Worm (Caenorhabditis elegans): ENCODE data around the gene Y62F5A.12.

Gene Y62F5A.12

DNA sequence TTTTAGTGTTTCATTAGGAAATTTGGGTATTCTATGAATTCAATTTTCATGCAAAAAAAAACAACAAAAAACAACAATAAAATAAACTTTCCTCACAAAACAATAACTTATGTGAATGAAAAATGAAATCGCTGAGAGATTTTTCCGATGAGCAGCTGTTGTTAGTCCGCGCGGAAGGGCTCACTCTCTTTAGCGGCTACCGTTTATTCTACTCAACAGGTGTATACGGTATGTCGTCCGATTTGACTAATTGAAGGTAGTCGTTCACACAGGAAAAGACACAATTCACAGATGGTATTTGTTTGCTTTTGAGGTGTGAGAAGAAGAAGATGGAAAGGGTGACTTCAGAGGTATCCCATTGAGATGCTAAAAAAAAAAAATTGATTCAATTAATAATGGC, 34.4 kb upstream of the Y62F5A.12 start:
- no peak for TF ChIP-seq efl-1 (optimal IDR thresholded peaks at IDR 0.05)
- peak in 1 of 2 experiments; percentile 50 for TF ChIP-seq efl-1 (GFP tag; optimal IDR thresholded peaks at IDR 0.05 in 1 of 2)
- TF ChIP-seq lin-14 (GFP tag; optimal IDR thresholded peaks at IDR 0.05), result no peak
- no peak for TF ChIP-seq ceh-88 (GFP tag; IDR thresholded peaks at IDR 0.05)
- TF ChIP-seq sptf-1 (tag; optimal IDR thresholded peaks at IDR 0.05), result no peak

DNA sequence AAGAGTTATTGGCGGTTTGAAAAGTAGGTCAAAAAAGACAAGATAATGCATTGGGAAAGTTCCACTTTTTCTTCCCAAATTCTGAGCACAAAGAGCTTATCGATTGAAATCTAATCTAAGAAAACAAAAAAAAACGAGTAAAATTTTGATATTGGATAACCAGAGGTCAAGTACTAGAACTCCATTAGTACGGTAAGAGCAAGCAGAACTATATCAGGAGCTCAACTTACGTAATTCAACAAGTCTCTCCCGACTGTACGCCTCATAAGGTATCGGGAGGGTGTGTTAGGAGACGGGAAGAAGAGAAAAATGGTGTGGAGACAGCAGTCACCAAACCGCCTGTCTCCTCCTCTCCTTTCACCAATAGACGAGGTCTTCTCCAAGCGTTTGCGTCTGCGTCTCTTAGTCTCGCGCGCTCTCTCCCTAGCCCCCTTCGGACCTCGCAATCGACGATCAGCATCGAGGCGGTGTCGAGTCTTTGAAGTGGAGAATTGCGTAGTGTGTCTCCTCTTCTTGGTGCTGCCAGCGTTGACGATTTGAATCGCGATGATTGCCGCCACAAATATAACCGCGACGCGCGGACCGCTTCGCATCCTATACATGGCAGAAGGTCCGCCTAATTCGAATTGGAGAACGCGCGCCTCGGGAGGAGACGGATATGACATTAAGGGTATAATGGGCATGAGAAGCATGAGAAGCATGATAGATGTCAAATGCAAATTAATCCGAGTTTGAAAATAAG, 32.9 kb upstream of the Y62F5A.12 start, which contains the start of gene F54D5.5:
F54D5.5 (minus strand) TSS at position 51 of the 742 bp plus-strand sequence.
- TF ChIP-seq xbp-1 (tag; optimal IDR thresholded peaks at IDR 0.05) (no peak), blmp-1 (tag; optimal IDR thresholded peaks at IDR 0.05) (no peak), pax-3 (tag; optimal IDR thresholded peaks at IDR 0.05) (no peak), egl-13 (tag; optimal IDR thresholded peaks at IDR 0.05) (peak; percentile 8), grh-1 (GFP tag; IDR thresholded peaks at IDR 0.05) (no peak), unc-98 (GFP tag; IDR thresholded peaks at IDR 0.05) (no peak), ceh-8 (GFP tag; optimal IDR thresholded peaks at IDR 0.05) (no peak), snu-23 (GFP tag; optimal IDR thresholded peaks at IDR 0.05) (peak; percentile 9), aly-2 (tag; optimal IDR thresholded peaks at IDR 0.05) (no peak), fkh-4 (tag; optimal IDR thresholded peaks at IDR 0.05; ENCODE audit: borderline replicate concordance) (no peak), isw-1 (GFP tag; IDR thresholded peaks at IDR 0.05) (no peak; the same call in 1 of the 2 replicates), fos-1 (tag; optimal IDR thresholded peaks at IDR 0.05) (no peak), unc-86 (tag; optimal IDR thresholded peaks at IDR 0.05) (peak; percentile 7), unc-30 (tag; optimal IDR thresholded peaks at IDR 0.05) (no peak), pqm-1 (tag; optimal IDR thresholded peaks at IDR 0.05) (no peak), lsy-2 (tag; optimal IDR thresholded peaks at IDR 0.05) (peak in 1 of 2 experiments; percentile 45), C16A3.4 (tag; optimal IDR thresholded peaks at IDR 0.05) (no peak), lin-14 (GFP tag; optimal IDR thresholded peaks at IDR 0.05) (peak; percentile 46), ceh-63 (GFP tag; optimal IDR thresholded peaks at IDR 0.05) (no peak), ztf-11 (tag; optimal IDR thresholded peaks at IDR 0.05) (peak in 1 of 2 experiments; percentile 40), sptf-1 (tag; optimal IDR thresholded peaks at IDR 0.05) (no peak), mdl-1 (tag; optimal IDR thresholded peaks at IDR 0.05) (no peak), dpl-1 (GFP tag; optimal IDR thresholded peaks at IDR 0.05) (peak in 2 of 3 experiments; percentile 22 to 75), elt-2 (tag; optimal IDR thresholded peaks at IDR 0.05) (no peak), sox-4 (tag; optimal IDR thresholded peaks at IDR 0.05) (no peak), nhr-90 (tag; optimal IDR thresholded peaks at IDR 0.05; ENCODE audit: poor library complexity) (no peak), ets-5 (GFP tag; IDR thresholded peaks at IDR 0.05) (no peak), ceh-82 (tag; optimal IDR thresholded peaks at IDR 0.05) (peak in 2 of 3 experiments; percentile 12 to 28), aha-1 (tag; optimal IDR thresholded peaks at IDR 0.05) (no peak), tbx-2 (tag; optimal IDR thresholded peaks at IDR 0.05) (peak; percentile 3), nhr-20 (tag; optimal IDR thresholded peaks at IDR 0.05) (no peak), skn-1 (tag; optimal IDR thresholded peaks at IDR 0.05) (no peak), fkh-10 (GFP tag; optimal IDR thresholded peaks at IDR 0.05) (no peak), nhr-85 (tag) (peak; percentile 25), C34B4.2 (tag; optimal IDR thresholded peaks at IDR 0.05) (no peak), lin-13 (GFP tag; optimal IDR thresholded peaks at IDR 0.05) (no peak), sup-37 (GFP tag; optimal IDR thresholded peaks at IDR 0.05) (no peak), F16B12.6 (tag; optimal IDR thresholded peaks at IDR 0.05) (peak; percentile 1), snpc-4 (tag; optimal IDR thresholded peaks at IDR 0.05) (no peak), nhr-71 (tag; optimal IDR thresholded peaks at IDR 0.05) (no peak), rnt-1 (tag; optimal IDR thresholded peaks at IDR 0.05) (peak; percentile 5), lin-35 (GFP tag; optimal IDR thresholded peaks at IDR 0.05) (peak; percentile 45 to 47), egl-27 (tag; optimal IDR thresholded peaks at IDR 0.05) (no peak), efl-1 (optimal IDR thresholded peaks at IDR 0.05) (peak; percentile 25 to 62), efl-1 (GFP tag; optimal IDR thresholded peaks at IDR 0.05 in 1 of 2) (peak; percentile 61 to 95), irx-1 (tag; optimal IDR thresholded peaks at IDR 0.05) (no peak), mep-1 (tag; optimal IDR thresholded peaks at IDR 0.05) (peak; percentile 44), nhr-28 (tag; optimal IDR thresholded peaks at IDR 0.05) (no peak)

All from whole organism, L1 larva.